ENCODE assay signal across 3 worm cellular contexts in genomic region chrII:7636941-7637340, ce11.
TF ChIP-seq lines count a peak whose summit lies in the region.

No protein-coding gene starts in this region.

TF ChIP-seq in whole organism, L1 larva, 84 proteins besides CTCF, POLR2A, EP300 and RAD21:
- TF ChIP-seq dsc-1 (tag; optimal IDR thresholded peaks at IDR 0.05; lab: Kevin White, UChicago) (peak; percentile 61), unc-130 (tag; optimal IDR thresholded peaks at IDR 0.05; lab: Kevin White, UChicago) (no peak)

TF ChIP-seq in whole organism, L3 larva, 47 proteins besides CTCF, POLR2A, EP300 and RAD21:
- TF ChIP-seq nfya-1 (tag; optimal IDR thresholded peaks at IDR 0.05; lab: Kevin White, UChicago; ENCODE audit: insufficient read depth) (peak; percentile 6), R02D3.7 (tag; optimal IDR thresholded peaks at IDR 0.05; lab: Kevin White, UChicago) (no peak)

TF ChIP-seq in whole organism, L4 larva, 104 proteins besides CTCF, POLR2A, EP300 and RAD21:
- TF ChIP-seq dpl-1 (GFP tag; optimal IDR thresholded peaks at IDR 0.05; lab: Kevin White, UChicago) (no peak), aha-1 (tag; lab: Kevin White, UChicago) (peak; percentile 64)

Comparison
In these comparisons a context has a peak if more than half of its experiments do, and no peak if none do; other contexts are left out.
1. Of the 29 proteins assayed by ChIP-seq in both whole organism, L4 larva and whole organism, L1 larva: peak only in whole organism, L4 larva: aha-1; only in whole organism, L1 larva: none; in both: none; in neither: 28.